Worm (Caenorhabditis elegans): ENCODE results near the gene lgc-39.

The lgc-39 gene

ce11 chrV:7196498-7196966 is 21.2 kb downstream of the lgc-39 start, which contains the start of gene F09G2.2 (continued):
- TF ChIP-seq pha-4 (GFP tag; IDR thresholded peaks at IDR 0.05) (peak; percentile 78; the same call in 1 of the 2 replicates), pha-4 (tag; optimal IDR thresholded peaks at IDR 0.05) (no peak), unc-130 (GFP tag; optimal IDR thresholded peaks at IDR 0.05) (peak; percentile 78), zag-1 (tag; optimal IDR thresholded peaks at IDR 0.05) (no peak), daf-12 (tag; optimal IDR thresholded peaks at IDR 0.05) (no peak), lin-29 (GFP tag; IDR thresholded peaks at IDR 0.05) (peak; percentile 80; the same call in 1 of the 2 replicates), nhr-111 (GFP tag; optimal IDR thresholded peaks at IDR 0.05) (no peak), R02D3.7 (tag; optimal IDR thresholded peaks at IDR 0.05) (no peak), ZK337.2 (GFP tag; IDR thresholded peaks at IDR 0.05) (no peak), rbr-2 (tag; optimal IDR thresholded peaks at IDR 0.05) (peak; percentile 90), dmd-9 (GFP tag; IDR thresholded peaks at IDR 0.05) (0 out of 2 replicates have a peak, but pooled peaks have one; percentile 45), hlh-30 (tag; optimal IDR thresholded peaks at IDR 0.05; ENCODE audit: insufficient read depth) (peak; percentile 83), lim-7 (GFP tag; IDR thresholded peaks at IDR 0.05) (no peak), nhr-237 (tag; optimal IDR thresholded peaks at IDR 0.05) (no peak), mxl-2 (GFP tag; conservative IDR thresholded peaks at IDR 0.05) (0 out of 2 replicates have a peak, but pooled peaks have one; percentile 36), F10B5.3 (tag; optimal IDR thresholded peaks at IDR 0.05) (no peak), lin-38 (GFP tag; IDR thresholded peaks at IDR 0.05) (peak; percentile 87), lin-1 (GFP tag; IDR thresholded peaks at IDR 0.05) (peak; percentile 65), arid-1 (GFP tag; conservative IDR thresholded peaks at IDR 0.05) (peak; percentile 68), zip-11 (GFP tag; IDR thresholded peaks at IDR 0.05) (no peak), mdl-1 (tag; optimal IDR thresholded peaks at IDR 0.05) (peak in 1 of 2 experiments; percentile 65), tra-1 (GFP tag; IDR thresholded peaks at IDR 0.05) (peak; percentile 89), dmd-6 (GFP tag; IDR thresholded peaks at IDR 0.05) (peak; percentile 97), spr-1 (tag; optimal IDR thresholded peaks at IDR 0.05) (peak; percentile 56), fos-1 (tag; optimal IDR thresholded peaks at IDR 0.05) (no peak), madf-5 (GFP tag; IDR thresholded peaks at IDR 0.05) (no peak), T20F7.1 (GFP tag; optimal IDR thresholded peaks at IDR 0.05) (no peak), snpc-1.2 (GFP tag; IDR thresholded peaks at IDR 0.05) (peak; percentile 53; the same call in 1 of the 2 replicates), nhr-6 (tag; optimal IDR thresholded peaks at IDR 0.05) (peak; percentile 83), F26F4.8 (GFP tag; conservative IDR thresholded peaks at IDR 0.05) (no peak), aly-2 (tag; optimal IDR thresholded peaks at IDR 0.05) (no peak), ceh-28 (tag; optimal IDR thresholded peaks at IDR 0.05) (no peak), egl-27 (tag; optimal IDR thresholded peaks at IDR 0.05) (no peak), lin-13 (GFP tag; optimal IDR thresholded peaks at IDR 0.05) (peak; percentile 90), aha-1 (tag) (peak; percentile 99), php-3 (GFP tag; IDR thresholded peaks at IDR 0.05) (peak; percentile 46; the same call in 1 of the 2 replicates), hif-1 (tag; optimal IDR thresholded peaks at IDR 0.05) (peak in 1 of 2 experiments; percentile 78), nhr-76 (tag; optimal IDR thresholded peaks at IDR 0.05) (no peak), ceh-20 (GFP tag; IDR thresholded peaks at IDR 0.05) (peak; percentile 88), mep-1 (tag; optimal IDR thresholded peaks at IDR 0.05) (peak; percentile 90), fkh-10 (GFP tag; optimal IDR thresholded peaks at IDR 0.05) (peak; percentile 70), unc-62 (GFP tag; optimal IDR thresholded peaks at IDR 0.05 in 1 of 2) (peak in 1 of 2 experiments; percentile 98), unc-62 (tag; optimal IDR thresholded peaks at IDR 0.05) (no peak), nhr-77 (tag; optimal IDR thresholded peaks at IDR 0.05) (peak; percentile 92), ces-1 (GFP tag; optimal IDR thresholded peaks at IDR 0.05) (no peak), Y75B8A.6 (GFP tag; IDR thresholded peaks at IDR 0.05) (no peak), hmg-1.1 (GFP tag; IDR thresholded peaks at IDR 0.05) (peak; percentile 89), gei-8 (GFP tag; optimal IDR thresholded peaks at IDR 0.05) (no peak), F49E8.2 (tag; optimal IDR thresholded peaks at IDR 0.05; ENCODE audit: borderline replicate concordance) (no peak), ceh-32 (tag; optimal IDR thresholded peaks at IDR 0.05; ENCODE audit: poor library complexity) (no peak), lin-39 (tag; optimal IDR thresholded peaks at IDR 0.05) (no peak), Y48G9A.11 (GFP tag; IDR thresholded peaks at IDR 0.05) (peak; percentile 63)

Measured in whole organism, L4 larva.